Fruit fly (Drosophila melanogaster): ENCODE measurements around the gene Raf.
A peak's percentile ranks its signal among the peaks of the same experiment; 100 is the strongest.

Gene Raf

DNA sequence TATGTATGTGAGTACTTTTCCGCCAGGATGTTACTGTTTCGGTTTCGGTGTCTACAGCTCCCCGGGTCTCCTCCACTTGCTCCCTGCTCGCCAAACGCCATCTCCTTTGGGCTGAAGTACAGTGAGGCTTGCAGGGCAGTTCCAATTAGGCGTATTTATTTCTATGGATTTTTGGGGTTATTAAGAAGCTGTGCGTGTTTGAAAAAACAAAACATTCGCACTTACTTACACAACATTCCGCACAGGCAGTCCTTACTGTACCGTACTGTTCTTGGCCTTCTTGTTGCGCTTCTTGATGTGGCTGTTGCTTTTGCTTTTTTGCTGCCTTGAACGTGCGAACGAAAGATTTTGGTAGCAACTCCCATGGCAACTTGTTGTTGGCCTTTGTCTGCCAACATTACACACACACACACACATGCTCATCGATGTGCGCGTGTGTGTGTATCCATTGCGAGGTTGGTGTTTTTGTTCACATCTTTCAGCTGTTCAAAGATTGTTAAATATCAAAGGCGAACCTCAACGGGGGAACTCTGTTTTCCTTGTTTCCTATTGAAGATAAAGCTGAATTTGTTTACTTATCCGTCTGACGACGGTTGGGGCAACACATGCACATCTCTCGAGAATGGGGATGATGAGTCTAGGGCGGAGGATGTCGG is 26.8 kb downstream of the Raf start (continued):
- TF ChIP-seq Bgb (GFP tag; IDR thresholded peaks at IDR 0.05; ENCODE audit: partially characterized antibody) (no peak), chif (GFP tag; optimal IDR thresholded peaks at IDR 0.05) (peak; percentile 29 to 48), jigr1 (GFP tag; IDR thresholded peaks at IDR 0.05) (no peak), CG9727 (GFP tag; optimal IDR thresholded peaks at IDR 0.05) (peak; percentile 15), CG4404 (GFP tag; IDR thresholded peaks at IDR 0.05) (peak; percentile 67), Neu2 (GFP tag; optimal IDR thresholded peaks at IDR 0.05; ENCODE audit: borderline replicate concordance) (no peak), wor (GFP tag; IDR thresholded peaks at IDR 0.05) (peak; percentile 51), sisA (GFP tag; IDR thresholded peaks at IDR 0.05) (peak; percentile 63), CG2889 (GFP tag; IDR thresholded peaks at IDR 0.05) (peak; percentile 74; the same call in 2 of the 3 replicates), Side (GFP tag; optimal IDR thresholded peaks at IDR 0.05) (peak; percentile 16), Trl (optimal IDR thresholded peaks at IDR 0.05) (no peak), Trl (GFP tag; optimal IDR thresholded peaks at IDR 0.05) (peak; percentile 44), lab (GFP tag; optimal IDR thresholded peaks at IDR 0.05) (peak; percentile 66), Hmr (GFP tag; optimal IDR thresholded peaks at IDR 0.05) (peak; percentile 71), CG18764 (GFP tag; optimal IDR thresholded peaks at IDR 0.05) (no peak), HHEX (GFP tag; optimal IDR thresholded peaks at IDR 0.05) (peak; percentile 40), CG4617 (GFP tag; optimal IDR thresholded peaks at IDR 0.05; ENCODE audit: borderline replicate concordance) (peak; percentile 18), CG17612 (GFP tag; IDR thresholded peaks at IDR 0.05) (no peak), CG1602 (GFP tag; optimal IDR thresholded peaks at IDR 0.05) (peak; percentile 34), Bdp1 (GFP tag; optimal IDR thresholded peaks at IDR 0.05) (peak; percentile 12), Blimp-1 (GFP tag; optimal IDR thresholded peaks at IDR 0.05) (no peak), bab2 (GFP tag; optimal IDR thresholded peaks at IDR 0.05) (peak; percentile 66), fd96Cb (tag; optimal IDR thresholded peaks at IDR 0.05) (peak; percentile 37), repo (GFP tag; optimal IDR thresholded peaks at IDR 0.05) (no peak), CG18476 (GFP tag; optimal IDR thresholded peaks at IDR 0.05) (peak; percentile 0), CG31441 (GFP tag; IDR thresholded peaks at IDR 0.05) (peak; percentile 30; the same call in 1 of the 2 replicates), dmrt11E (tag; optimal IDR thresholded peaks at IDR 0.05) (peak; percentile 54), scrt (GFP tag; optimal IDR thresholded peaks at IDR 0.05) (peak; percentile 82), CG3163 (GFP tag; optimal IDR thresholded peaks at IDR 0.05) (peak; percentile 20), CG9817 (tag; optimal IDR thresholded peaks at IDR 0.05) (peak; percentile 41), CG8359 (GFP tag; optimal IDR thresholded peaks at IDR 0.05; ENCODE audit: borderline replicate concordance) (no peak), Hand (GFP tag; optimal IDR thresholded peaks at IDR 0.05) (no peak), tio (GFP tag; optimal IDR thresholded peaks at IDR 0.05) (peak; percentile 27), unc-4 (GFP tag; IDR thresholded peaks at IDR 0.05; ENCODE audit: partially characterized antibody) (no peak), zen (tag; optimal IDR thresholded peaks at IDR 0.05) (no peak), CG18619 (GFP tag; optimal IDR thresholded peaks at IDR 0.05) (peak; percentile 36), E2f2 (GFP tag; IDR thresholded peaks at IDR 0.05) (peak; percentile 41; the same call in 1 of the 2 replicates), Dll (GFP tag; IDR thresholded peaks at IDR 0.05; ENCODE audit: partially characterized antibody) (no peak), tgo (GFP tag; IDR thresholded peaks at IDR 0.05) (peak; percentile 53; the same call in 2 of the 3 replicates), sr (GFP tag; IDR thresholded peaks at IDR 0.05) (0 out of 3 replicates have a peak, but pooled peaks have one; percentile 4), Antp (GFP tag; optimal IDR thresholded peaks at IDR 0.05) (peak; percentile 66), E2f1 (GFP tag; IDR thresholded peaks at IDR 0.05) (0 out of 2 replicates have a peak, but pooled peaks have one; percentile 34), CG1529 (GFP tag; optimal IDR thresholded peaks at IDR 0.05) (peak; percentile 2), Gug (GFP tag; IDR thresholded peaks at IDR 0.05) (peak; percentile 76; the same call in 3 of the 4 replicates), sima (GFP tag; optimal IDR thresholded peaks at IDR 0.05) (no peak), Dp (GFP tag; optimal IDR thresholded peaks at IDR 0.05) (no peak), tup (GFP tag; optimal IDR thresholded peaks at IDR 0.05) (no peak), PHDP (tag; optimal IDR thresholded peaks at IDR 0.05) (peak; percentile 33), Hr3 (GFP tag; optimal IDR thresholded peaks at IDR 0.05) (peak; percentile 15), yki (optimal IDR thresholded peaks at IDR 0.05) (no peak)
